Fruit fly (Drosophila melanogaster) whole organism, embryonic: ENCODE results near the gene Sys1.
A peak's percentile ranks its signal among the peaks of the same experiment; 100 is the strongest.

Source experiments
- Atf-2 ChIP-seq: fragments of 200-800 bp; sonication (Bioruptor generic); optimal IDR thresholded peaks from 2 replicates; lab custom pipeline; 2016; ENCODE audit warnings: missing biosample characterization, missing genetic modification characterization
- Awh ChIP-seq: fragments of 200-800 bp; sonication (Bioruptor generic); IDR thresholded peaks from 2 replicates; pipeline ENCODE4, ENCODE4 v1.3.6; 2022; ENCODE audit warnings: missing biosample characterization, missing genetic modification characterization
- CG10147 ChIP-seq: fragments of 200-800 bp; sonication (Bioruptor generic); optimal IDR thresholded peaks from 2 replicates; lab custom pipeline; 2019; ENCODE audit warnings: missing biosample characterization, mild to moderate bottlenecking, missing genetic modification characterization, moderate library complexity
- CG10321 ChIP-seq: fragments of 200-800 bp; sonication (Bioruptor generic); IDR thresholded peaks from 2 replicates; pipeline ENCODE4 v1.3.6; 2022; ENCODE audit warnings: missing biosample characterization, missing genetic modification characterization
- CG12155 ChIP-seq: fragments of 200-800 bp; sonication (Bioruptor generic); optimal IDR thresholded peaks from 3 replicates; lab custom pipeline; 2016; ENCODE audit warnings: missing biosample characterization, missing genetic modification characterization
- CG12219 ChIP-seq: fragments of 200-800 bp; sonication (Bioruptor generic); optimal IDR thresholded peaks from 3 replicates; lab custom pipeline; 2018; ENCODE audit warnings: missing biosample characterization, mild to moderate bottlenecking, missing genetic modification characterization
- CG12236 ChIP-seq: fragments of 200-800 bp; sonication (Bioruptor generic); optimal IDR thresholded peaks from 2 replicates; lab custom pipeline; 2016; ENCODE audit warnings: missing biosample characterization, missing genetic modification characterization
- CG12769 ChIP-seq: fragments of 200-800 bp; sonication (Bioruptor generic); optimal IDR thresholded peaks from 2 replicates; lab custom pipeline; 2019; ENCODE audit warnings: missing biosample characterization, mild to moderate bottlenecking, missing genetic modification characterization, moderate library complexity
- CG14050 ChIP-seq: fragments of 200-800 bp; sonication (Bioruptor generic); IDR thresholded peaks from 3 replicates; pipeline ENCODE4 v1.3.6; 2022; ENCODE audit warnings: missing biosample characterization, missing genetic modification characterization
- CG1603 ChIP-seq: fragments of 200-800 bp; sonication (Bioruptor generic); optimal IDR thresholded peaks from 2 replicates; lab custom pipeline; 2019; ENCODE audit warnings: missing biosample characterization, mild to moderate bottlenecking, missing genetic modification characterization, moderate library complexity
- CG17361 ChIP-seq: fragments of 200-800 bp; sonication (Bioruptor generic); IDR thresholded peaks from 3 replicates; pipeline ENCODE4 v1.3.6; 2022; ENCODE audit warnings: missing biosample characterization, missing genetic modification characterization
- CG18011 ChIP-seq: fragments of 200-800 bp; sonication (Bioruptor generic); optimal IDR thresholded peaks from 2 replicates; lab custom pipeline; 2017; ENCODE audit warnings: missing biosample characterization, missing genetic modification characterization, mild to moderate bottlenecking, moderate library complexity, missing genotype
- CG18476 ChIP-seq: fragments of 200-800 bp; sonication (Bioruptor generic); optimal IDR thresholded peaks from 2 replicates; lab custom pipeline; 2016; ENCODE audit warnings: missing biosample characterization, mild to moderate bottlenecking, missing genetic modification characterization
- CG18619 ChIP-seq: fragments of 200-800 bp; sonication (Bioruptor generic); optimal IDR thresholded peaks from 3 replicates; lab custom pipeline; 2017; ENCODE audit warnings: missing biosample characterization, mild to moderate bottlenecking, missing genetic modification characterization
- CG3847 ChIP-seq: fragments of 200-800 bp; sonication (Bioruptor generic); IDR thresholded peaks from 2 replicates; pipeline ENCODE4 v1.3.6; 2022; ENCODE audit warnings: missing biosample characterization, missing genetic modification characterization
- CG4404 ChIP-seq: fragments of 200-800 bp; sonication (Bioruptor generic); IDR thresholded peaks from 2 replicates; pipeline ENCODE4 v1.3.6; 2022; ENCODE audit warnings: missing biosample characterization, missing genetic modification characterization
- CG8944 ChIP-seq: fragments of 200-800 bp; sonication (Bioruptor generic); optimal IDR thresholded peaks from 3 replicates; lab custom pipeline; 2016; ENCODE audit warnings: missing biosample characterization, missing genetic modification characterization
- CTCF ChIP-seq: fragments of 200-800 bp; sonication (Bioruptor generic); optimal IDR thresholded peaks from 2 replicates; lab custom pipeline; 2017; ENCODE audit warnings: missing biosample characterization, mild to moderate bottlenecking, missing genetic modification characterization, moderate library complexity
- Dfd ChIP-seq, 2 experiments: fragments of >200 bp; optimal IDR thresholded peaks; 2 replicates each; lab custom pipeline; 2017; ENCODE audit warnings: missing biosample characterization in 2 of 2, missing genetic modification characterization in 2 of 2
- Gsc ChIP-seq: fragments of 200-800 bp; sonication (Bioruptor generic); IDR thresholded peaks from 2 replicates; pipeline ENCODE4 v1.3.6; 2022; ENCODE audit warnings: missing biosample characterization, missing genetic modification characterization
- HLH4C ChIP-seq: fragments of 200-800 bp; sonication (Bioruptor generic); IDR thresholded peaks from 3 replicates; pipeline ENCODE4 v1.3.6; 2022; ENCODE audit warnings: missing biosample characterization, missing genetic modification characterization; ENCODE audit not compliant: partially characterized antibody
- HLH54F ChIP-seq: fragments of 200-800 bp; sonication (Bioruptor generic); optimal IDR thresholded peaks from 3 replicates; lab custom pipeline; 2016; ENCODE audit warnings: missing biosample characterization, missing genetic modification characterization
- Med ChIP-seq: fragments of 200-800 bp; sonication (Bioruptor generic); peaks from one replicate; lab custom pipeline; 2016; ENCODE audit warnings: missing biosample characterization, missing genetic modification characterization, mild to moderate bottlenecking, inconsistent platforms, moderate library complexity
- Neu2 ChIP-seq: fragments of 200-800 bp; sonication (Bioruptor generic); optimal IDR thresholded peaks from 3 replicates; lab custom pipeline; 2016; ENCODE audit warnings: missing biosample characterization, missing genetic modification characterization, borderline replicate concordance
- Oaz ChIP-seq: fragments of 200-800 bp; sonication (Bioruptor generic); IDR thresholded peaks from 2 replicates; pipeline ENCODE4 v1.3.6; 2022; ENCODE audit warnings: missing biosample characterization, missing genetic modification characterization
- Taf1 ChIP-seq: fragments of 200-800 bp; sonication (Bioruptor generic); IDR thresholded peaks from 2 replicates; pipeline ENCODE4 v1.3.6; 2022; ENCODE audit warnings: missing biosample characterization, missing genetic modification characterization
- Xrp1 ChIP-seq: fragments of 200-800 bp; sonication (Bioruptor generic); IDR thresholded peaks from 2 replicates; pipeline ENCODE4 v1.3.6; 2022; ENCODE audit warnings: missing biosample characterization, missing genetic modification characterization
- YL-1 ChIP-seq: fragments of 200-800 bp; sonication (Bioruptor generic); optimal IDR thresholded peaks from 3 replicates; lab custom pipeline; 2017; ENCODE audit warnings: missing biosample characterization, mild to moderate bottlenecking, missing genetic modification characterization
- ab ChIP-seq: fragments of 200-800 bp; sonication (Bioruptor generic); optimal IDR thresholded peaks from 2 replicates; lab custom pipeline; 2016; ENCODE audit warnings: missing biosample characterization, missing genetic modification characterization
- aop ChIP-seq: fragments of 200-800 bp; sonication (Bioruptor generic); IDR thresholded peaks from 2 replicates; pipeline ENCODE4 v1.3.6; 2022; ENCODE audit warnings: missing biosample characterization, missing genetic modification characterization
- bbx ChIP-seq: fragments of 200-800 bp; sonication (Bioruptor generic); IDR thresholded peaks from 2 replicates; pipeline ENCODE4 v1.3.6; 2022; ENCODE audit warnings: missing biosample characterization, missing genetic modification characterization; ENCODE audit not compliant: partially characterized antibody
- crc ChIP-seq: fragments of 200-800 bp; sonication (Bioruptor generic); optimal IDR thresholded peaks from 2 replicates; lab custom pipeline; 2016; ENCODE audit warnings: missing biosample characterization, missing genetic modification characterization
- dan ChIP-seq: fragments of 200-800 bp; sonication (Bioruptor generic); IDR thresholded peaks from 2 replicates; pipeline ENCODE4 v1.3.6; 2022; ENCODE audit warnings: missing biosample characterization, missing genetic modification characterization
- danr ChIP-seq: fragments of 200-800 bp; sonication (Bioruptor generic); IDR thresholded peaks from 2 replicates; pipeline ENCODE4 v1.3.6; 2022; ENCODE audit warnings: missing biosample characterization, missing genetic modification characterization
- fd3F ChIP-seq: fragments of 200-800 bp; sonication (Bioruptor generic); optimal IDR thresholded peaks from 2 replicates; lab custom pipeline; 2018; ENCODE audit warnings: missing biosample characterization, mild to moderate bottlenecking, missing genetic modification characterization, moderate library complexity
- grn ChIP-seq: fragments of 200-800 bp; sonication (Bioruptor generic); optimal IDR thresholded peaks from 3 replicates; lab custom pipeline; 2017; ENCODE audit warnings: missing biosample characterization, missing genetic modification characterization
- jigr1 ChIP-seq: fragments of 200-800 bp; sonication (Bioruptor generic); IDR thresholded peaks from 3 replicates; pipeline ENCODE4 v1.3.6; 2022; ENCODE audit warnings: missing biosample characterization, missing genetic modification characterization
- kah ChIP-seq: fragments of 200-800 bp; sonication (Bioruptor generic); optimal IDR thresholded peaks from 2 replicates; lab custom pipeline; 2018; ENCODE audit warnings: missing biosample characterization, mild to moderate bottlenecking, missing genetic modification characterization
- knrl ChIP-seq: fragments of 200-800 bp; sonication (Bioruptor generic); IDR thresholded peaks from 3 replicates; pipeline ENCODE4 v1.3.6; 2022; ENCODE audit warnings: missing biosample characterization, missing genetic modification characterization; ENCODE audit not compliant: partially characterized antibody
- maf-S ChIP-seq: fragments of 200-800 bp; sonication (Bioruptor generic); optimal IDR thresholded peaks from 2 replicates; lab custom pipeline; 2016; ENCODE audit warnings: missing biosample characterization, missing genetic modification characterization
- nerfin-2 ChIP-seq: fragments of 200-800 bp; sonication (Bioruptor generic); IDR thresholded peaks from 2 replicates; pipeline ENCODE4 v1.3.6; 2022; ENCODE audit warnings: missing biosample characterization, missing genetic modification characterization; ENCODE audit not compliant: partially characterized antibody
- org-1 ChIP-seq: fragments of 200-800 bp; sonication (Bioruptor generic); optimal IDR thresholded peaks from 2 replicates; lab custom pipeline; 2017; ENCODE audit warnings: missing biosample characterization, missing genetic modification characterization
- pfk ChIP-seq: fragments of 200-800 bp; sonication (Bioruptor generic); optimal IDR thresholded peaks from 2 replicates; lab custom pipeline; 2018; ENCODE audit warnings: missing biosample characterization, mild to moderate bottlenecking, missing genetic modification characterization, moderate library complexity
- pnt ChIP-seq: fragments of 200-800 bp; sonication (Bioruptor generic); optimal IDR thresholded peaks from 3 replicates; lab custom pipeline; 2016; ENCODE audit warnings: missing biosample characterization, missing genetic modification characterization
- salm ChIP-seq: fragments of 200-800 bp; sonication (Bioruptor generic); optimal IDR thresholded peaks from 2 replicates; lab custom pipeline; 2018; ENCODE audit warnings: missing biosample characterization, mild to moderate bottlenecking, missing genetic modification characterization
- scrt ChIP-seq: fragments of 200-800 bp; sonication (Bioruptor generic); optimal IDR thresholded peaks from 2 replicates; lab custom pipeline; 2018; ENCODE audit warnings: missing biosample characterization, mild to moderate bottlenecking, missing genetic modification characterization, moderate library complexity
- shn ChIP-seq: fragments of 200-800 bp; sonication (Bioruptor generic); optimal IDR thresholded peaks from 3 replicates; lab custom pipeline; 2016; ENCODE audit warnings: missing biosample characterization, missing genetic modification characterization
- sob ChIP-seq: fragments of 200-800 bp; sonication (Bioruptor generic); IDR thresholded peaks from 2 replicates; pipeline ENCODE4 v1.3.6; 2022; ENCODE audit warnings: missing biosample characterization, missing genetic modification characterization
- tgo ChIP-seq: fragments of 200-800 bp; sonication (Bioruptor generic); IDR thresholded peaks from 3 replicates; pipeline ENCODE4 v1.3.6; 2022; ENCODE audit warnings: missing biosample characterization, missing genetic modification characterization
- unc-4 ChIP-seq: fragments of 200-800 bp; sonication (Bioruptor generic); IDR thresholded peaks from 2 replicates; pipeline ENCODE4 v1.3.6; 2022; ENCODE audit warnings: missing biosample characterization, missing genetic modification characterization; ENCODE audit not compliant: partially characterized antibody
- unpg ChIP-seq: fragments of 200-800 bp; sonication (Bioruptor generic); optimal IDR thresholded peaks from 3 replicates; lab custom pipeline; 2018; ENCODE audit warnings: missing biosample characterization, mild to moderate bottlenecking, missing genetic modification characterization, moderate library complexity

Gene Sys1

DNA sequence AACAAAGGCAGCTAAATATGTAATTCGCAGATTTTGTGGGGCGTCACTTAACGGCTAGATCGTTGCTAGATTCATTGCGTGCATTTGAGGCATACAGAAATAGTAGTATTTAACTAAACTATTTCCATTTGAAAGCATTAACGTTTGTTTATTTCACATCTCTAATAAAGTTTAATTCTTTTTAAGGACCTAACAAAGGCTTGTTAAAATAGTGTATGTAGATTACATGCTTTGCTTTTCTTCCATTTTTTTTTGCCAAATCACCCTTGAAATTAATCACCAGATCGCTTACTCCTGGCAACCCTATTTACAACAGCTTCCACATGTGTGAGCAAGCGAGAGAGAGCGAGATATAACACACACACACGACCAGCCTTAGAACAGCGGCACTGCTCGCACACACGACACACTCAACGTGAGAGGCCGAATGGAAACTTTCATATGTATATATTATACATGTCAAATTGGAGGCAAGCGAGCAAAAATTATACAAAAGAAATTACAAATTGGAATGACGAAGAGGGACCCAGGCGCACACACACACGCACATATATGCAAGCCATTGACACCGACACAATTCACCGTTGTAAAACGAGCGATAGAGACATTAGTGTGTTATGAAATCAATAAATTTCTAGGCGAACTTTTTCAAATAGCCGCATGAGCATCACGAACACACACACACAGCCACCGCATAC lies 6.7 kb downstream of the Sys1 start (continued):
- peak; percentile 47; the same call in 1 of the 2 replicates for TF ChIP-seq Awh (GFP tag; lab: Robert Waterston, UW)
- TF ChIP-seq org-1 (GFP tag; lab: Kevin White, UChicago), result peak; percentile 52
- TF ChIP-seq maf-S, result peak; percentile 32
- TF ChIP-seq CG12219 (GFP tag; lab: Kevin White, UChicago), result no peak
- no peak for TF ChIP-seq nerfin-2 (GFP tag; lab: Robert Waterston, UW)
- peak; percentile 64 for TF ChIP-seq CG12769 (tag; lab: Kevin White, UChicago)
- no peak for TF ChIP-seq CG12236 (GFP tag; lab: Kevin White, UChicago)
- no peak for TF ChIP-seq Dfd (GFP tag; optimal IDR thresholded peaks at IDR 0.05; lab: Kevin White, UChicago)
- TF ChIP-seq Xrp1 (GFP tag; lab: Robert Waterston, UW), result peak; percentile 42
- no peak for TF ChIP-seq salm (tag; lab: Kevin White, UChicago)
- peak; percentile 19 for TF ChIP-seq CTCF (GFP tag; lab: Kevin White, UChicago)
- no peak for TF ChIP-seq CG14050 (GFP tag; lab: Robert Waterston, UW)
- peak; percentile 23 for TF ChIP-seq pnt (GFP tag; lab: Kevin White, UChicago)
- TF ChIP-seq fd3F (GFP tag; lab: Kevin White, UChicago), result peak; percentile 60
- peak; percentile 50 for TF ChIP-seq CG18619 (GFP tag; lab: Kevin White, UChicago)
- peak; percentile 85 for TF ChIP-seq CG10321 (GFP tag; lab: Robert Waterston, UW)
- TF ChIP-seq Med (GFP tag; lab: Kevin White, UChicago), result peak; percentile 75
- TF ChIP-seq Neu2 (GFP tag; lab: Kevin White, UChicago), result no peak
- TF ChIP-seq Atf-2 (GFP tag; lab: Kevin White, UChicago), result no peak
- TF ChIP-seq knrl (GFP tag; lab: Robert Waterston, UW), result no peak
- TF ChIP-seq tgo (GFP tag; lab: Robert Waterston, UW), result peak; percentile 53
- peak; percentile 41 for TF ChIP-seq kah
- TF ChIP-seq YL-1 (GFP tag; lab: Kevin White, UChicago), result peak; percentile 70
- no peak for TF ChIP-seq Oaz (GFP tag; lab: Robert Waterston, UW)
- no peak for TF ChIP-seq dan
- TF ChIP-seq ab (GFP tag; lab: Kevin White, UChicago), result no peak
- no peak for TF ChIP-seq HLH4C
- TF ChIP-seq pfk (GFP tag; lab: Kevin White, UChicago), result peak; percentile 43
- peak; percentile 41 for TF ChIP-seq scrt
- peak; percentile 22 for TF ChIP-seq crc (GFP tag; lab: Kevin White, UChicago)
- peak; percentile 45 for TF ChIP-seq CG1603 (tag; lab: Kevin White, UChicago)
- no peak for TF ChIP-seq bbx (GFP tag; lab: Robert Waterston, UW)
- peak; percentile 48 for TF ChIP-seq CG12155 (GFP tag; lab: Kevin White, UChicago)
- TF ChIP-seq CG18476 (GFP tag; lab: Kevin White, UChicago), result peak; percentile 13
- peak; percentile 45 for TF ChIP-seq grn
- peak; percentile 53 for TF ChIP-seq CG10147 (GFP tag; lab: Kevin White, UChicago)
- TF ChIP-seq CG8944, result no peak
- no peak for TF ChIP-seq danr (GFP tag; lab: Robert Waterston, UW)
- peak; percentile 72; the same call in 1 of the 3 replicates for TF ChIP-seq CG17361 (GFP tag; lab: Robert Waterston, UW)
- TF ChIP-seq CG4404 (GFP tag; lab: Robert Waterston, UW), result no peak
- peak; percentile 50 for TF ChIP-seq CG3847 (GFP tag; lab: Robert Waterston, UW)
- TF ChIP-seq CG18011 (GFP tag; lab: Kevin White, UChicago), result no peak
- peak; percentile 39 for TF ChIP-seq shn (GFP tag; lab: Kevin White, UChicago)
- TF ChIP-seq Taf1 (GFP tag; lab: Robert Waterston, UW), result no peak
- no peak for TF ChIP-seq jigr1 (GFP tag; lab: Robert Waterston, UW)
- no peak for TF ChIP-seq aop
- TF ChIP-seq Gsc (GFP tag; lab: Robert Waterston, UW), result no peak
- peak; percentile 53 for TF ChIP-seq HLH54F (GFP tag; lab: Kevin White, UChicago)
- TF ChIP-seq sob, result peak; percentile 44
- TF ChIP-seq unpg, result peak; percentile 58
- TF ChIP-seq unc-4 (GFP tag; lab: Robert Waterston, UW), result no peak
